Fruit fly (Drosophila melanogaster): ENCODE results near the gene CG17744.

DNA sequence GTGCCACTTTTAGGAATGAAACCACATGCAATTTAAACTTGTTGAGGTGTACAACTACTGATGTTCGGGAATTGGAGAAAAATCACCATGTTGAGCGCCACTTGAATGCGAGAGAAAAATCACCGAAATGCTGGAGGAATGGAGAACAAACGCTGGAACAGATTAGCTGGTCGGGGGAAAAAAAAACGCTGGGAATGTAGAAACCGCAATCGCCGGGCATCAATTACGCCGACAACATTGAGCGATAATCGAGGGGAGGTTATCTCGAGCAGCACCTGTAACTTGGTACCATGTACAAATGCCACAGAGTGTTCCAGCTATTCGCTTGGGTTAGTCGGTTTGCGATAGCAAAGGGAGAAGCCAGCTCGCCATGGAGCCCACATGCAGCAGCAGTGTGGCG lies 39.4 kb upstream of the CG17744 start, which contains the start of gene CG14823:
- TF ChIP-seq CG8478 (optimal IDR thresholded peaks at IDR 0.05) (no peak), psq (optimal IDR thresholded peaks at IDR 0.05) (no peak), usp (GFP tag; optimal IDR thresholded peaks at IDR 0.05) (no peak), pan (optimal IDR thresholded peaks at IDR 0.05) (no peak)

Data from whole organism.